Worm (Caenorhabditis elegans): ENCODE results near the gene arp-6.

DNA sequence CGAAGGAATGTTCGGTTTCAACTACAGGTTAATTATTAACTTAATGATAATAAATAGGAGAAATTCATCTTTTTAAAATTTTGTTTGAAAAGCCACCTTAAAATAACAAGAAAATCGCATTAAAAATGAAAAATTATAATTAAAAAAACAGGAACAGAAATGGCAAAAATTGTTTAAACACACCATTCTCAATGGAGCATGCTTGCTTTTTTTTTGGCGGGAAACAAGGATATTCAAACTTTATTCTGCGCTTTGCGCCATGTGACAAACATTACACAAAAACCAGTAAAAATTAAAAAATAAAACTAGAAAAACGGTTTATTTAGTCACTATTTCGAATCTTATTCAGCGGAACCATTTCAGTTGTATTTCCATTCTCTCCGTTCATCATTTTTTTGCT is 8.4 kb downstream of the arp-6 start:
- no peak for TF ChIP-seq elt-3 (tag; optimal IDR thresholded peaks at IDR 0.05)
- TF ChIP-seq mab-5 (tag; optimal IDR thresholded peaks at IDR 0.05), result no peak
- TF ChIP-seq nhr-28 (tag; optimal IDR thresholded peaks at IDR 0.05), result no peak
- TF ChIP-seq snpc-4 (tag; optimal IDR thresholded peaks at IDR 0.05), result no peak
- no peak for TF ChIP-seq hlh-1 (tag; optimal IDR thresholded peaks at IDR 0.05)
- TF ChIP-seq sptf-1 (tag; optimal IDR thresholded peaks at IDR 0.05), result no peak
- TF ChIP-seq mep-1 (tag; optimal IDR thresholded peaks at IDR 0.05), result no peak
- TF ChIP-seq unc-62 (GFP tag; optimal IDR thresholded peaks at IDR 0.05), result no peak
- TF ChIP-seq nhr-237 (tag; optimal IDR thresholded peaks at IDR 0.05), result no peak
- no peak for TF ChIP-seq nhr-12 (tag; optimal IDR thresholded peaks at IDR 0.05)
- no peak for TF ChIP-seq lin-13 (tag; optimal IDR thresholded peaks at IDR 0.05)
